Fruit fly (Drosophila melanogaster) whole organism, embryonic: ENCODE results near the gene CG4291.

Source experiments
- Atf-2 ChIP-seq: fragments of 200-800 bp; sonication (Bioruptor generic); optimal IDR thresholded peaks from 2 replicates; lab custom pipeline; 2016; ENCODE audit warnings: missing biosample characterization, missing genetic modification characterization
- CG1024 ChIP-seq: fragments of 200-800 bp; sonication (Bioruptor generic); IDR thresholded peaks from 2 replicates; pipeline ENCODE4 v1.3.6; 2022; ENCODE audit warnings: missing biosample characterization, missing genetic modification characterization
- CG10274 ChIP-seq: fragments of 200-800 bp; sonication (Bioruptor generic); optimal IDR thresholded peaks from 3 replicates; lab custom pipeline; 2017; ENCODE audit warnings: missing biosample characterization, mild to moderate bottlenecking, missing genetic modification characterization
- CG10565 ChIP-seq: fragments of 200-800 bp; sonication (Bioruptor generic); optimal IDR thresholded peaks from 3 replicates; lab custom pipeline; 2016; ENCODE audit warnings: missing biosample characterization, mild to moderate bottlenecking, missing genetic modification characterization
- CG12155 ChIP-seq: fragments of 200-800 bp; sonication (Bioruptor generic); optimal IDR thresholded peaks from 3 replicates; lab custom pipeline; 2016; ENCODE audit warnings: missing biosample characterization, missing genetic modification characterization
- CG13775 ChIP-seq: fragments of 200-800 bp; sonication (Bioruptor generic); optimal IDR thresholded peaks from 3 replicates; lab custom pipeline; 2017; ENCODE audit warnings: missing biosample characterization, mild to moderate bottlenecking, missing genetic modification characterization
- CG1603 ChIP-seq: fragments of 200-800 bp; sonication (Bioruptor generic); optimal IDR thresholded peaks from 2 replicates; lab custom pipeline; 2019; ENCODE audit warnings: missing biosample characterization, mild to moderate bottlenecking, missing genetic modification characterization, moderate library complexity
- CG17829 ChIP-seq: fragments of 200-800 bp; optimal IDR thresholded peaks from 2 replicates; lab custom pipeline; 2019; ENCODE audit warnings: missing biosample characterization, mild to moderate bottlenecking, missing genetic modification characterization, moderate library complexity
- CG2199 ChIP-seq: fragments of 200-800 bp; sonication (Bioruptor generic); IDR thresholded peaks from 3 replicates; pipeline ENCODE4 v1.3.6; 2022; ENCODE audit warnings: missing biosample characterization, missing genetic modification characterization
- CG2712 ChIP-seq: fragments of 200-800 bp; optimal IDR thresholded peaks from 3 replicates; lab custom pipeline; 2019; ENCODE audit warnings: missing biosample characterization, mild to moderate bottlenecking, missing genetic modification characterization, moderate library complexity
- CG31224 ChIP-seq: fragments of 200-800 bp; sonication (Bioruptor generic); IDR thresholded peaks from 2 replicates; pipeline ENCODE4 v1.3.6; 2022; ENCODE audit warnings: missing biosample characterization, missing genetic modification characterization
- CG32532 ChIP-seq: fragments of 200-800 bp; sonication (Bioruptor generic); IDR thresholded peaks from 2 replicates; pipeline ENCODE4 v1.3.6; 2022; ENCODE audit warnings: missing biosample characterization, missing genetic modification characterization
- CG34224 ChIP-seq: fragments of 200-800 bp; sonication (Bioruptor generic); IDR thresholded peaks from 3 replicates; pipeline ENCODE4 v1.3.6; 2022; ENCODE audit warnings: missing biosample characterization, missing genetic modification characterization; ENCODE audit not compliant: partially characterized antibody
- CG34376 ChIP-seq: fragments of 200-800 bp; sonication (Bioruptor generic); optimal IDR thresholded peaks from 2 replicates; lab custom pipeline; 2018; ENCODE audit warnings: missing biosample characterization, mild to moderate bottlenecking, missing genetic modification characterization
- CG4360 ChIP-seq: fragments of 200-800 bp; sonication (Bioruptor generic); IDR thresholded peaks from 2 replicates; pipeline ENCODE4 v1.3.6; 2022; ENCODE audit warnings: missing biosample characterization, missing genetic modification characterization
- CG4820 ChIP-seq: fragments of 200-800 bp; sonication (Bioruptor generic); optimal IDR thresholded peaks from 3 replicates; lab custom pipeline; 2016; ENCODE audit warnings: missing biosample characterization, missing genetic modification characterization
- CG7963 ChIP-seq: fragments of 200-800 bp; sonication (Bioruptor generic); IDR thresholded peaks from 3 replicates; pipeline ENCODE4 v1.3.6; 2022; ENCODE audit warnings: missing biosample characterization, missing genetic modification characterization; ENCODE audit not compliant: partially characterized antibody
- CG7987 ChIP-seq: fragments of 200-800 bp; sonication (Bioruptor generic); optimal IDR thresholded peaks from 2 replicates; lab custom pipeline; 2018; ENCODE audit warnings: missing biosample characterization, mild to moderate bottlenecking, missing genetic modification characterization, moderate library complexity
- CG8089 ChIP-seq: fragments of 200-800 bp; sonication (Bioruptor generic); optimal IDR thresholded peaks from 3 replicates; lab custom pipeline; 2016; ENCODE audit warnings: missing biosample characterization, missing genetic modification characterization
- CrebB ChIP-seq: fragments of 200-800 bp; sonication (Bioruptor generic); optimal IDR thresholded peaks from 3 replicates; lab custom pipeline; 2018; ENCODE audit warnings: missing biosample characterization, mild to moderate bottlenecking, missing genetic modification characterization
- D ChIP-seq, 2 experiments: fragments of 200-800 bp in 1 of 2; fragments of >200 bp in 1 of 2; sonication (Bioruptor generic) in 1 of 2; optimal IDR thresholded peaks; 2 replicates in 1 of 2; 3 replicates in 1 of 2; lab custom pipeline; 2017; ENCODE audit warnings: mild to moderate bottlenecking in 1 of 2, missing biosample characterization in 1 of 2, missing genetic modification characterization in 1 of 2, missing genetic modification reagents in 1 of 2
- Deaf1 ChIP-seq: fragments of 200-800 bp; optimal IDR thresholded peaks from 3 replicates; lab custom pipeline; 2019; ENCODE audit warnings: missing biosample characterization, mild to moderate bottlenecking, missing genetic modification characterization, moderate library complexity
- Dll ChIP-seq: fragments of 200-800 bp; sonication (Bioruptor generic); IDR thresholded peaks from 4 replicates; pipeline ENCODE4 v1.3.6; 2022; ENCODE audit warnings: missing biosample characterization, missing genetic modification characterization; ENCODE audit not compliant: partially characterized antibody
- Fer1 ChIP-seq: fragments of 200-800 bp; sonication (Bioruptor generic); optimal IDR thresholded peaks from 2 replicates; lab custom pipeline; 2017; ENCODE audit warnings: missing biosample characterization, mild to moderate bottlenecking, missing genetic modification characterization
- HHEX ChIP-seq: fragments of 200-800 bp; sonication (Bioruptor generic); optimal IDR thresholded peaks from 3 replicates; lab custom pipeline; 2017; ENCODE audit warnings: missing biosample characterization, mild to moderate bottlenecking, missing genetic modification characterization, missing genetic modification reagents
- Lim3 ChIP-seq: fragments of 200-800 bp; sonication (Bioruptor generic); IDR thresholded peaks from 2 replicates; pipeline ENCODE4 v1.3.6; 2022; ENCODE audit warnings: missing biosample characterization, missing genetic modification characterization
- Mes4 ChIP-seq: fragments of 200-800 bp; sonication (Bioruptor generic); optimal IDR thresholded peaks from 2 replicates; lab custom pipeline; 2016; ENCODE audit warnings: missing biosample characterization, missing genetic modification characterization
- Nf-YC ChIP-seq: fragments of 200-800 bp; optimal IDR thresholded peaks from 3 replicates; lab custom pipeline; 2019; ENCODE audit warnings: missing biosample characterization, mild to moderate bottlenecking, missing genetic modification characterization, moderate library complexity
- Pdp1 ChIP-seq, 2 experiments: fragments of 200-800 bp; sonication (Bioruptor generic); optimal IDR thresholded peaks; 3 replicates each; lab custom pipeline; 2016; ENCODE audit warnings: missing biosample characterization in 2 of 2, missing genetic modification characterization in 2 of 2, mild to moderate bottlenecking in 1 of 2, moderate library complexity in 1 of 2
- Rx ChIP-seq: fragments of 200-800 bp; sonication (Bioruptor generic); IDR thresholded peaks from 2 replicates; pipeline ENCODE4 v1.3.6; 2022; ENCODE audit warnings: missing biosample characterization, missing genetic modification characterization
- Xbp1 ChIP-seq: fragments of 200-800 bp; sonication (Bioruptor generic); optimal IDR thresholded peaks from 3 replicates; lab custom pipeline; 2016; ENCODE audit warnings: missing biosample characterization, mild to moderate bottlenecking, missing genetic modification characterization
- aop ChIP-seq: fragments of 200-800 bp; sonication (Bioruptor generic); IDR thresholded peaks from 2 replicates; pipeline ENCODE4 v1.3.6; 2022; ENCODE audit warnings: missing biosample characterization, missing genetic modification characterization
- ase ChIP-seq: fragments of 200-800 bp; sonication (Bioruptor generic); IDR thresholded peaks from 3 replicates; pipeline ENCODE4 v1.3.6; 2022; ENCODE audit warnings: missing biosample characterization, missing genetic modification characterization
- bab2 ChIP-seq: fragments of 200-800 bp; sonication (Bioruptor generic); optimal IDR thresholded peaks from 2 replicates; lab custom pipeline; 2016; ENCODE audit warnings: missing biosample characterization, missing genetic modification characterization
- bcd ChIP-seq: fragments of 200-800 bp; sonication (Bioruptor generic); optimal IDR thresholded peaks from 2 replicates; lab custom pipeline; 2017; ENCODE audit warnings: missing biosample characterization, mild to moderate bottlenecking, missing genetic modification characterization
- ems ChIP-seq: fragments of 200-800 bp; sonication (Bioruptor generic); optimal IDR thresholded peaks from 3 replicates; lab custom pipeline; 2016; ENCODE audit warnings: missing biosample characterization, missing genetic modification characterization
- esg ChIP-seq: fragments of 200-800 bp; sonication (Bioruptor generic); conservative IDR thresholded peaks from 2 replicates; pipeline ENCODE4 v1.3.6; 2022; ENCODE audit warnings: missing biosample characterization, missing genetic modification characterization
- fd96Cb ChIP-seq: fragments of 200-800 bp; sonication (Bioruptor generic); optimal IDR thresholded peaks from 2 replicates; lab custom pipeline; 2018; ENCODE audit warnings: missing biosample characterization, mild to moderate bottlenecking, missing genetic modification characterization, moderate library complexity
- gce ChIP-seq: fragments of 200-800 bp; sonication (Bioruptor generic); IDR thresholded peaks from 3 replicates; pipeline ENCODE4 v1.3.6; 2022; ENCODE audit warnings: missing biosample characterization, missing genetic modification characterization
- gsb-n ChIP-seq: fragments of 200-800 bp; sonication (Bioruptor generic); optimal IDR thresholded peaks from 3 replicates; lab custom pipeline; 2018; ENCODE audit warnings: missing biosample characterization, mild to moderate bottlenecking, missing genetic modification characterization
- hkb ChIP-seq, 2 experiments: fragments of 200-800 bp in 1 of 2; fragments of >200 bp in 1 of 2; sonication (Bioruptor generic) in 1 of 2; IDR thresholded peaks in 1 of 2; optimal IDR thresholded peaks in 1 of 2; 2 replicates each; pipeline versions ENCODE4 v1.3.6 to Lab custom; 2017 to 2022; ENCODE audit warnings: missing biosample characterization in 1 of 2, missing genetic modification characterization in 1 of 2
- inv ChIP-seq: fragments of 200-800 bp; sonication (Bioruptor generic); IDR thresholded peaks from 2 replicates; pipeline ENCODE4 v1.3.6; 2022; ENCODE audit warnings: missing biosample characterization, missing genetic modification characterization; ENCODE audit not compliant: partially characterized antibody
- lmd ChIP-seq: fragments of 200-800 bp; sonication (Bioruptor generic); IDR thresholded peaks from 2 replicates; pipeline ENCODE4 v1.3.6; 2022; ENCODE audit warnings: missing biosample characterization, missing genetic modification characterization
- mam ChIP-seq: fragments of 200-800 bp; sonication (Bioruptor generic); optimal IDR thresholded peaks from 3 replicates; lab custom pipeline; 2016; ENCODE audit warnings: missing biosample characterization, missing genetic modification characterization
- nerfin-1 ChIP-seq: fragments of 200-800 bp; sonication (Bioruptor generic); optimal IDR thresholded peaks from 3 replicates; lab custom pipeline; 2019; ENCODE audit warnings: missing biosample characterization, mild to moderate bottlenecking, missing genetic modification characterization, moderate library complexity
- phol ChIP-seq: fragments of 200-800 bp; sonication (Bioruptor generic); optimal IDR thresholded peaks from 3 replicates; lab custom pipeline; 2018; ENCODE audit warnings: missing biosample characterization, mild to moderate bottlenecking, missing genetic modification characterization, moderate library complexity
- pum ChIP-seq: fragments of 200-800 bp; sonication (Bioruptor generic); optimal IDR thresholded peaks from 2 replicates; lab custom pipeline; 2016; ENCODE audit warnings: missing biosample characterization, missing genetic modification characterization
- sens-2 ChIP-seq: fragments of 200-800 bp; sonication (Bioruptor generic); IDR thresholded peaks from 2 replicates; pipeline ENCODE4 v1.3.6; 2022; ENCODE audit warnings: missing biosample characterization, missing genetic modification characterization
- zf30C ChIP-seq: fragments of 200-800 bp; sonication (Bioruptor generic); optimal IDR thresholded peaks from 3 replicates; lab custom pipeline; 2018; ENCODE audit warnings: missing biosample characterization, mild to moderate bottlenecking, missing genetic modification characterization

Gene CG4291

DNA sequence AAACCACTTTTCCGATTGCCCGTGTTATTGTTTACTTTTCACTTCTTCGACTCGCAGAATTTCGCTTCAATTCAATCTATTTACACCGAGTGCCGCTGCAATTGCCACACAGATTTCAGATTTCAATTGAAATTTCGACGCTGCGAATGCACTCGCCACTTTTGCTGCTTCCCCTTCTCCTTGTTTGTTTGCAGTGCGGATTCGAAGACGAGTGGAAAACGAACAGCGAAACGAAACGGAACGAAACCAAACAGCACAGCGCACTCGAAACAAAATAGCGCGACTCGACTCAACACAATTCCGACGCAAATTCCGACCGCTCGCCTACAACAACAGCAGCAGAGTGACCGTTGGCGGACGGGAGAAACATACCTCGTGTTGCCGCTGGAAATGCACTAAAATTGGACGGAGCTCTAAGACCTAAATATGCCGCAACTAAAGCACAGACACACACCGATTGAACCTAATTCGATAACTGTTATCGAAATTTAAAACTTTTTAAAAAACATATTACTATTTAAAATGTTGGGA lies 1.7 kb downstream of the CG4291 start, which contains the start of gene drongo (continued):
- peak; percentile 57 for TF ChIP-seq CG34376 (GFP tag; lab: Kevin White, UChicago)
- no peak for TF ChIP-seq gce (GFP tag; lab: Robert Waterston, UW)
- peak in 1 of 2 experiments; percentile 29 for TF ChIP-seq Pdp1 (GFP tag; optimal IDR thresholded peaks at IDR 0.05; lab: Kevin White, UChicago)
- TF ChIP-seq bcd (GFP tag; lab: Kevin White, UChicago), result peak; percentile 7
- peak; percentile 86 for TF ChIP-seq CG1603 (tag; lab: Kevin White, UChicago)
- peak; percentile 45 for TF ChIP-seq Xbp1 (GFP tag; lab: Kevin White, UChicago)
- no peak for TF ChIP-seq Lim3
- TF ChIP-seq CG10274 (GFP tag; lab: Kevin White, UChicago), result no peak
- TF ChIP-seq mam (GFP tag; lab: Kevin White, UChicago), result no peak
- TF ChIP-seq Mes4, result no peak
- peak; percentile 54 for TF ChIP-seq HHEX
- TF ChIP-seq CG2199 (GFP tag; lab: Robert Waterston, UW), result peak; percentile 73; the same call in 1 of the 3 replicates
- TF ChIP-seq fd96Cb (tag; lab: Kevin White, UChicago), result no peak
- no peak for TF ChIP-seq CG4820 (GFP tag; lab: Kevin White, UChicago)
- TF ChIP-seq zf30C, result peak; percentile 38
- peak; percentile 27 for TF ChIP-seq bab2 (GFP tag; lab: Kevin White, UChicago)
- TF ChIP-seq D (optimal IDR thresholded peaks at IDR 0.05; lab: Kevin White, UChicago), result no peak
- TF ChIP-seq D (GFP tag; optimal IDR thresholded peaks at IDR 0.05; lab: Kevin White, UChicago), result no peak
- no peak for TF ChIP-seq pum (GFP tag; lab: Kevin White, UChicago)
- no peak for TF ChIP-seq sens-2 (GFP tag; lab: Robert Waterston, UW)
- TF ChIP-seq CG10565 (GFP tag; lab: Kevin White, UChicago), result no peak
- no peak for TF ChIP-seq CG32532 (GFP tag; lab: Robert Waterston, UW)
- no peak for TF ChIP-seq CG13775 (GFP tag; lab: Kevin White, UChicago)
- TF ChIP-seq gsb-n, result peak; percentile 39
- TF ChIP-seq CG17829 (tag; lab: Kevin White, UChicago), result peak; percentile 58
- TF ChIP-seq CG34224 (GFP tag; lab: Robert Waterston, UW), result peak; percentile 31; the same call in 2 of the 3 replicates
- peak; percentile 60 for TF ChIP-seq Nf-YC (tag; lab: Kevin White, UChicago)
- peak; percentile 95 for TF ChIP-seq nerfin-1
- TF ChIP-seq ems (GFP tag; lab: Kevin White, UChicago), result peak; percentile 45
- no peak; the same call in 1 of the 2 replicates for TF ChIP-seq lmd (GFP tag; lab: Robert Waterston, UW)
- peak; percentile 37 for TF ChIP-seq phol (tag; lab: Kevin White, UChicago)
- no peak for TF ChIP-seq esg
- TF ChIP-seq aop (GFP tag; lab: Robert Waterston, UW), result no peak
- TF ChIP-seq hkb (optimal IDR thresholded peaks at IDR 0.05; lab: Kevin White, UChicago), result no peak
- peak; percentile 52; the same call in 1 of the 2 replicates for TF ChIP-seq hkb (GFP tag; IDR thresholded peaks at IDR 0.05; lab: Robert Waterston, UW)
- no peak for TF ChIP-seq CG31224
- peak; percentile 69 for TF ChIP-seq CrebB (tag; lab: Kevin White, UChicago)
- TF ChIP-seq CG4360 (GFP tag; lab: Robert Waterston, UW), result peak; percentile 99
- peak; percentile 41 for TF ChIP-seq CG2712
- peak; percentile 82 for TF ChIP-seq Deaf1 (tag; lab: Kevin White, UChicago)
- peak; percentile 60 for TF ChIP-seq CG12155 (GFP tag; lab: Kevin White, UChicago)
- TF ChIP-seq CG8089 (GFP tag; lab: Kevin White, UChicago), result peak; percentile 17
- peak; percentile 11; the same call in 1 of the 2 replicates for TF ChIP-seq inv
- no peak for TF ChIP-seq Rx (GFP tag; lab: Robert Waterston, UW)
- TF ChIP-seq CG7987 (GFP tag; lab: Kevin White, UChicago), result peak; percentile 36
- TF ChIP-seq CG7963, result no peak
- peak; percentile 45; the same call in 1 of the 4 replicates for TF ChIP-seq Dll (GFP tag; lab: Robert Waterston, UW)
- peak; percentile 54 for TF ChIP-seq Fer1
- TF ChIP-seq Atf-2 (GFP tag; lab: Kevin White, UChicago), result no peak
- TF ChIP-seq CG1024 (GFP tag; lab: Robert Waterston, UW), result 0 out of 2 replicates have a peak, but pooled peaks have one; percentile 6
- TF ChIP-seq ase (GFP tag; lab: Robert Waterston, UW), result no peak
